Worm (Caenorhabditis elegans): ENCODE results near the gene maa-1.

- peak; percentile 68 for TF ChIP-seq nhr-23 (tag; optimal IDR thresholded peaks at IDR 0.05)
- TF ChIP-seq ceh-16 (tag; optimal IDR thresholded peaks at IDR 0.05) = no peak
- peak; percentile 44 for TF ChIP-seq snpc-4 (tag; optimal IDR thresholded peaks at IDR 0.05)
- no peak for TF ChIP-seq ama-1 (optimal IDR thresholded peaks at IDR 0.05)
- no peak for TF ChIP-seq ceh-82 (tag; optimal IDR thresholded peaks at IDR 0.05)
- TF ChIP-seq fos-1 (tag; optimal IDR thresholded peaks at IDR 0.05) = no peak
- no peak for TF ChIP-seq elt-3 (tag; optimal IDR thresholded peaks at IDR 0.05)
- no peak for TF ChIP-seq daf-12 (tag; optimal IDR thresholded peaks at IDR 0.05)
- no peak for TF ChIP-seq mdl-1 (tag; optimal IDR thresholded peaks at IDR 0.05)
- no peak for TF ChIP-seq zag-1 (tag; optimal IDR thresholded peaks at IDR 0.05)
- TF ChIP-seq pqm-1 (tag; optimal IDR thresholded peaks at IDR 0.05) = no peak
- no peak for TF ChIP-seq unc-39 (tag; optimal IDR thresholded peaks at IDR 0.05)
These were observed 47.8 kb downstream of the maa-1 start, which contains the start of gene immp-1 for ce11 chrIII:11774508-11775000.

Measured in whole organism, L3 larva.